Fruit fly (Drosophila melanogaster) S2 (cell line): Measurements from ENCODE around the gene CG15638.

ENCODE experiments used
- CG8478 ChIP-seq: fragments of >200 bp; optimal IDR thresholded peaks from 2 replicates; lab custom pipeline; 2018
- CTCF ChIP-seq, 2 experiments: fragments of >200 bp; optimal IDR thresholded peaks; 2 replicates each; lab custom pipeline; 2018

The CG15638 gene

DNA sequence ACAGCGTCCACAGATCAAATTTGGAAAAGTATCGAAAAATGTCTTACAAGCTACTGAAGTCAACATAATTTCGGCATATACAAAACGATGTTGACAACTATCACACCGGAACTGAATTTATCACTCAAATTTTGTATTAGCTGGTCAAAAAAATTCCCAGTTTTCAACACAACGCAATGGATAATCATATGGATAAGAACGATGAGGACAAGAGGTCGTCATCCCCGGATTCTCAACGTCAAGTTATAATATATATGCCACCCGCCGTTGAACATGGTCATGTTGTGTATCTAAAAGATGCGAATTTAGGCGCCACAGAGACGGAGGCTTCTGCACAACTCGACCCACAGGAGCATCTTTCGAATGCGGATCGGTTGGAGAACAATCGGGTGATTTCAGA is 6.9 kb upstream of the CG15638 start, which contains the start of gene CG9263:
Gene CG9263, minus strand, starts transcription at position 101 of the 400 bp plus-strand sequence.
- TF ChIP-seq CTCF (optimal IDR thresholded peaks at IDR 0.05; lab: Kevin White, UChicago) (no peak), CG8478 (lab: Kevin White, UChicago) (no peak)

DNA sequence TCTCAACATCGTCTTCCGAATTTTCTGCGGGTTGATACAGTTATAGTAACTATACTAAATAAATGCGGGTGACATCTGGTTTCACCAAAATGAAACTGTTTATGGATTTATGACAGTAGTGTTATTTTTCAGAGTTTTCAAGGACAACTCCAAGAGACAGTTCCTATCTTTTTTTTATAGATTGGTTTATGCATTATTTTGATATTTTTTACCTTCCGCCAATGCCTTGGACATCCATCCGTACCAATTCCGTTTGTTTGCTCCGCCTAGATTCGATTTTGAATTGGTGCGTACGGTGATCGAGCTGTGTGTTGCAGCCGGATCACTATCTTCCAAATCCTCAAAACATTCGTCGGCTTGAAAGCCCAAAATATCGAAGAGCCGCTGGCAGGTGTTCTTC is 6.4 kb upstream of the CG15638 start, which contains the start of gene CG16853:
Gene CG16853, plus strand, starts transcription at position 301 of the 400 bp plus-strand sequence.
- TF ChIP-seq CTCF (optimal IDR thresholded peaks at IDR 0.05; lab: Kevin White, UChicago) (no peak), CG8478 (lab: Kevin White, UChicago) (no peak)

DNA sequence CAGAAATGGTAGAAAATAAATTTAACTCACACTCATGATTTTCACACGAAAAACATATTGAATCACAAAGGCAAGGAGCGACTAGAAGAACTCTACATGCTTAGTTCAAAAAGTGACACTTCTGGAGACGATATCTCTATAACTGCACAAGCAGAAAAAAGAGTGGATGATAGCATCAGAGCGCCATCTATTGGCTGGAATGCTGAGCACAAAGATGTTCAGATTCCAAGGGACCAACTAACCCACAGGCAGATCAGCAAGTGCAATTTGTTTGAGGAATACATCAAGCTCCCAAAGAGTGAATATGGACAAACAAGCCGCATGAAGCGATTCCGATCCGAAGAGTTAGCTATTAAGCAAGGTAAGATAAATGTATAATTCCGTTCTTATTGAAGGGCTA is 5.1 kb upstream of the CG15638 start, which contains the start of gene CG16852:
Gene CG16852, plus strand, starts transcription at position 48 of the 400 bp plus-strand sequence.
- TF ChIP-seq CG8478 (lab: Kevin White, UChicago) (no peak), CTCF (optimal IDR thresholded peaks at IDR 0.05; lab: Kevin White, UChicago) (peak; percentile 76 to 78)

DNA sequence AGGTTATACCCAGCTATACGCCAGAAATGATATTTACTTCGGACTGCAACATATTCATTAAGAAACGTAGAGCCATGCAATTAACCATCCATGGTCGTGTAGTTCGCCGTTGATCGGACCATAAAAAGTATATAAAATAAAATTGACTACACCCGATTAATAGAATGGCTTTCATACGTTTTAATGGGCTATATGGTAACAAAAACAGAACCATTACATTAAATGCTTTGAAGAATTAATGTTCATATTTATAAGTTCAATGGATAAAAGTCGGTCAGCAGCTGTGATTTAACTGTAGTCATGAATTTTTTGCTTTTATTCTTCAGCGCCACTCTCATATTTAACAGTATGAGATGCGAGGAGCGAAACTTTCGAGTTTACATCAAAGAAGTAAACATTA is 3.1 kb downstream of the CG15638 start, which contains the start of gene CG33645:
Gene CG33645, plus strand, starts transcription at position 301 of the 400 bp plus-strand sequence.
- no peak for TF ChIP-seq CTCF (optimal IDR thresholded peaks at IDR 0.05; lab: Kevin White, UChicago)
- no peak for TF ChIP-seq CG8478 (lab: Kevin White, UChicago)

DNA sequence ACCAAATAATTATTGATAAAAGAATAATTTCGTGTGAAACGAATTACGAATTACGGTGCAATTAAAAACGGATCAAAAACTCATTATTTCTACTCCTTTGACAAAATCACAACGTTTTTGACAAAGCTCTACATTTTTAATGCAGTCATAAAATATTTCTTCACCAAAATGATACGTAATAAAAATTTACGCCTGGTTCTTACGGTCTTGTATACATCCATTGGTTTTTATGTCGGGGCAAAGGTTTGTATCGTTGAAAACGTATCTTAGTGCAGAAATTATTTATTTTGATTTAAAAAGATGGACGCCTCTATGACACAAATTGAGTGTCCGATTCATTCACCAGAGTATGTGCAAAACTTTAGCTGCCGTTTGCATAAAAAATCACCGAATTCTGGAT is 3.8 kb downstream of the CG15638 start, which contains the start of gene CG33644:
Gene CG33644, plus strand, starts transcription at position 301 of the 400 bp plus-strand sequence.
- TF ChIP-seq CG8478 (lab: Kevin White, UChicago) (no peak), CTCF (optimal IDR thresholded peaks at IDR 0.05; lab: Kevin White, UChicago) (no peak)

DNA sequence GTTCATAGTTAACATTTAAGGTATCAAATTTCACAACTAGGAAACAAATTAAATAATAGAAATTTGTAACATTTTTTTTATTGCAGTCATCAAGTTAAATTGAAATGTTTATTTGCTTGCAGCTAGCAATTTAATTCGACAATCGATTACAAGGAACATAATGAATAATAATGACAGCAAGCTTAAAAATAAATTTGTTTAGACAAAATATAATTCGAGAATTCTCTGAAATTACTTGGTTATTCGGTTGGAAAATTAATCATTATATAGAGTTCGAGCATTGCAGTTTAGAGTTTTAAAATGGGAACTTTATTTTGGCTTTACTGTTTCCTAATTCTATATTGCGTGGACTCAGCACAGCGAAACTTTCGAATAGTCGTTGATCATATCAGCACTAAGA is 4.8 kb downstream of the CG15638 start, which contains the start of gene CG33643:
Gene CG33643, plus strand, starts transcription at position 301 of the 400 bp plus-strand sequence.
- TF ChIP-seq CTCF (optimal IDR thresholded peaks at IDR 0.05; lab: Kevin White, UChicago) (no peak), CG8478 (lab: Kevin White, UChicago) (no peak)

DNA sequence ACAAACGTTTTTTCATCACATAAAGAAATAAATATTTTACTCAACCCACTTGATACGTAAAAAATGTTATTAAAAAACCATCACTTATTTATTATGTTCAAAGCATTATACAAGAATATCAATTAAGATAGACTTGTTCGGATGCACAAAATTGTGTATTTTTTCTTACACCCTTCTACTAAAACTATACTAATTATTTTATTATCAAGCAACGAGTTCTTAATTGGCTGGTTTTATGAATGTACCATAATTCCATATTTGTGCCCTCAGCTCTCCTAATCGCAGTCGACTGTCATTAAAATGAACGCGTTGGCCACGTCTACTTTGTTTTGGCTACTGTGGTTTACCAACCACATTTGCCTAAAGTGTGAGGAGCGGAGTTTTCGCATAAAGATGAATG is 5.9 kb downstream of the CG15638 start, which contains the start of gene CG33642:
Gene CG33642, plus strand, starts transcription at position 301 of the 400 bp plus-strand sequence.
- TF ChIP-seq CTCF (optimal IDR thresholded peaks at IDR 0.05; lab: Kevin White, UChicago), result no peak
- no peak for TF ChIP-seq CG8478 (lab: Kevin White, UChicago)

DNA sequence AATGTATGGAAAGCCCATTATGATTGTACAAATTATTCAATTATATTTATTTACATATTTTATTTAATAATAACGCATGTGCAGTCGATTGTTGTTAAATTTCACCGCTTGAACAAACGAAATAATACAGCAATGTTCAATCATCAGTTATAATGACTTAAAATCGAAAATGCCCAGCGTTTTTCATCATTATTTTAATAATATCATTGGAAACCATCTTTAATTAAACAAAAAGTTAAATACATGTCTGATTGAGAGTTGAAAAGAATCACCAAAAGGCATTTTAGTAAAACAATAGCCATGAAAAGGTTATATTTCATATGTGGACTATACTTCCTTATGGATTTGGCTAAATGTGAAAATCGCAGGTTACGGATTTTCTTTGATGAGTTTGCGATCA is 6.8 kb downstream of the CG15638 start, which contains the start of gene CG33641:
Gene CG33641, plus strand, starts transcription at position 301 of the 400 bp plus-strand sequence.
- TF ChIP-seq CG8478 (lab: Kevin White, UChicago) (no peak), CTCF (optimal IDR thresholded peaks at IDR 0.05; lab: Kevin White, UChicago) (no peak)

DNA sequence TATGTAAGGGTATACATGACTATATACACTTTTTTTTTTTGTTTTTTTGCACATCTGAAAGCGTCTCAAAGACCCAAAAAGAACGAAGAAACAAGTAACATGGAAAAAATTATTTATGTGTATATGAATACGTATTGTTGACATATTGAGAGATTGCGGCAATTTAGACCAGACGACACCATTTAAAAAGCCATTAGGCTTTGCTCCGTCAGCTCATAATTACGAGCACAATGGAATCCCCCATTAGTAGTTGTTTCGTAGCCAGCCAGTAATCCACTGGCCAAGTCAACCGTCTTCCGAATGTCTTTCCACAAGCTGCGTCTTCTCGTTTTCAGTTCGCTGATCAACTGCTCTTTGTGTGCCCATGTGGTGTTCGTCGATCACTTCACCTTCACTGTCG is 8.0 kb downstream of the CG15638 start, which contains the start of gene CG33640:
Gene CG33640, plus strand, starts transcription at position 301 of the 400 bp plus-strand sequence.
- TF ChIP-seq CTCF (optimal IDR thresholded peaks at IDR 0.05; lab: Kevin White, UChicago), result no peak
- TF ChIP-seq CG8478 (lab: Kevin White, UChicago), result no peak

DNA sequence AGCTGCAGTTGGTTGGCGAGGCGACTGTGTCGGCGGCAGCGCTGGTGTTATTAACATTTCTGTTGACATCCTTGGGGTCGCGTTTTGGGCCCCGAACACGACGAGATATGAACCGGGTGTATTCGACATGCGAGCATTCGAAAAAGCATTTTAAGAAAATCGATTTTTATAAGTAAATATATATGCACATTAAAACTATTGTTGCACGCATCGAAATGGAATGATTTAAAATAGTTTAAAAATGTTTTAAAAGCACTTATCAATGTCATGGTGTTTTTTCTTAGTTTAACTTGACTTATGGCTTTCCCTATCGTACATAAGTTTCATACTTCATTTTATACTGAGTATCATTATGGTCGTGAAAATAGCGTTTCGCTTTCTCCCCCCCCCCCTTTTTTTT is 13.8 kb downstream of the CG15638 start:
- TF ChIP-seq CG8478 (lab: Kevin White, UChicago) (no peak), CTCF (optimal IDR thresholded peaks at IDR 0.05; lab: Kevin White, UChicago) (no peak)

DNA sequence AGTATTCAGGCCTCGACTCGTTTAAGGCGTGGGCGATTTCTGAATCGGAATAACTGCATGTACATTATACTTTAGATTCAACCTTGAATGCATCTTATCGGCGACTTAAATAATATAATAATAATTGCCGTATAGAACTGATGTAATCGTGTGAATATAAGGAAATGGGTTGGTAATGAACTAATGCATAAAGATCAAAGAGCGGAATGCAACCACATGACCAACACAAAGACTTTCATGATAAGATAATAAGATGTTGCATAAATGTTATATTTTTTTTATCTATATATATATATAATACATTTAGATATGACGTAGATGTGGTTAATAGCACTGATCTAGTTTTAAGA is 19.9 kb downstream of the CG15638 start:
- no peak for TF ChIP-seq CG8478 (lab: Kevin White, UChicago)
- no peak for TF ChIP-seq CTCF (optimal IDR thresholded peaks at IDR 0.05; lab: Kevin White, UChicago)

DNA sequence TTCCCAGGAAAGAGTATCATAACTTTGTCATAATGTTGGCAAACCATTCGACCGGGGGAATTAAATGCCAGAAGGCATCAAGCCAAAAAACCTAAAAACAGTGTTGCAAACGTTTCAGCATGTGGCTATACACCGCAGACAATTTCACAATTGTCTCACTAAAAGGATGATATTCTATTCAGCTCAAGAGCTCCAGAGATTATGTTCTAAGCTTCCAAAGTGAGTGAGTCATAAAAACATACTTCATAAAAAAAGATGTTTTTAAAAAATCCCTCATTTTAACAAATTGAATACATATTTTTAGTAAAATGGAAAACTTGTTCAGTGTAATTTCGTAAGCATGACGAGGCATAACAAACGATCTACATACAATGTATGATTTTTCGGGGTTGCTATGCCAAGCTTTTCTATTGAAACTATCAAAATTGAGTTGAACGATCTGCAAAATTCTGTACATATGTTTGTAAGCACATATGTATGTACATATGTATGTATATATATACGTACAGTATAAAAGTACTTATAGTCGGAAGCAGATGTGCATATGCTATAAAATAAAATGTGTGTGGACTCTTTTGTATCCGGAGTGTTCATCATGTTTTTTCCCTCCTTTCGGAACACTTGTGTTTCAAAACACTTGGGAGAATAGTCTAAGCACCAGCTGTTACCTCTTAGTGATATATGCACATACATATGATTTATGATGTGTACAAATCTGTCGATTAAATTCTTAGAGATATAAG is 20.5 kb downstream of the CG15638 start:
- no peak for TF ChIP-seq CG8478 (lab: Kevin White, UChicago)
- no peak for TF ChIP-seq CTCF (optimal IDR thresholded peaks at IDR 0.05; lab: Kevin White, UChicago)

DNA sequence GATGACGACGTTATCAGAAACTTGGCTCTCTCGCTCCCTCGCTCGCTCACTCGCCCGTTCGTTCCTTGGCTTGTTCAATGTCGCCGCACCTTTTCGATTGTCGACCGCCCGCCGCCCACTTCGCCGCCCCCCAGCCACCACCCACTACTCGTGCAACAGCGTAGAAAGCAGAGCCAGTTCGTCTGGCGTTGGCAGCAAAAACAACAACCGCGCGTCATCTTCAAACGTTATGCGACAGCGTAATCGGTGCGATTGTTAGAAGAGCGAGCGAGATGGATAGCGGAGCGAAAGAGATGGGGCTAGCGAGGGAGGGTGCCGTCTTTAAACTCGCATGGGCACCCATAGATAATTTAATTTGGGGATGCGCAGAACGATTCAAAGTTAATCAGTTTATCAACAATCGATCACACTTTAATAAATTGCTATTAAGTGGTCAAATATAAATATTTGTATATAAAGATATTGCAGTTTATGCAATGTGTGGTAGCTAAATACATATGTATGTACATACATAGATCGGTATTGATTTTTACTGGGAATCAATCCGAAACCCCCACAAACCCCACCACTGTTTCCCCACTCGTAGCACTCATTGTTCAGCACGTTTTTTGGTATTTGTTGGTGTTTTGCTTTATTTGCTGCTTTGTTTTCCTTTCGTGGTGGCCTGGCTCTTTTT is 21.2 kb downstream of the CG15638 start:
- no peak for TF ChIP-seq CTCF (optimal IDR thresholded peaks at IDR 0.05; lab: Kevin White, UChicago)
- no peak for TF ChIP-seq CG8478 (lab: Kevin White, UChicago)

DNA sequence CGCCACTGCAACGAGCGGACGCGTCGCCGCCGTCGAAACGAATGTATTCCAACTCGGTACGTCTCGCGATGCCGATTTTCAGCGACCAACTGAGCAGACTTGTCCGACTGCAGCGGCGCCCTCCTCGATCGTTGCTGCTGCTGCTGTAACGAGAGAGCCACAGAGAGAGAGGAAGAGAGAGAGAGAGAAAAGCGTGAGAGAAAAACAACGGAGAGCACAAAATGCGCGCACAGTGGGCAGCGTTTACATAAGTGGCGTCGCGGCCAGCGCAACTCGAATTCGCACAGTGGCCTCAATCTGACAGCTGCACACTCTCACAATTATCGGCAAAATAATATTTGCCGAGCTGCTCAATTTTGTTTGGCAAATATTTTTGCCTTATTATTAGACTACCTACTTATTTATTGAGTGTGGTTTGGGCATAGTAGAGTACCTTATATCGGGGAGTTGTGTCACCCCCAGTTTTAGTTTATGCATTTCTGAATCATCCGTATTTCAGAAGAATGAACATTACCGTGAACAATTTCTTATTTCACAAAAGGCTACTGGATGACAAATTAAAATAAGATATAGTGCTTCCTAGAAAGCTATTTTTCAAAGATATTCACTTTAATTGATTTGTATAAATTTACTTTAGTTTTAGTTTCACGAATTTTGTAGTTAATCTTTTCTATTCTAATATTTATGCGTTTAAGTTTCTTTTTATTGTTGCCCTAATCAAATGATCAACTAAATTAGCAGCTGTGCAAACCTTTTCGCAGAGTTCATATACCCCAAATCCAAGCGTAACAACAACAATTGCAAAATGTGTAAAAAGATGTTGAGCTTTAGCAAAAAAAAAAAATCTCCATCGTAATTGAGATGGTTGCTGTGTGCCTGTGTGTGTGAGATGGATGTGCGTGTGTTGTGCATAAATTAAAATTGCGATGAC is 22.0 kb downstream of the CG15638 start:
- TF ChIP-seq CG8478 (lab: Kevin White, UChicago) (no peak), CTCF (optimal IDR thresholded peaks at IDR 0.05; lab: Kevin White, UChicago) (no peak)
